Worm (Caenorhabditis elegans) whole organism, L1 larva: ENCODE results near the gene lis-1.

Experiments
- C04F5.9 ChIP-seq: sonication (generic microtip); optimal IDR thresholded peaks from 2 replicates; lab custom pipeline; 2016; ENCODE audit warnings: missing genetic modification characterization, missing compliant biosample characterization
- Y116A8C.19 ChIP-seq: sonication (generic microtip); optimal IDR thresholded peaks from 2 replicates; lab custom pipeline; 2016; ENCODE audit warnings: missing compliant biosample characterization, missing genetic modification characterization, borderline replicate concordance
- aly-2 ChIP-seq: fragments of 150-350 bp; optimal IDR thresholded peaks from 2 replicates; lab custom pipeline; 2014; ENCODE audit warnings: missing biosample characterization, missing genetic modification characterization
- ama-1 ChIP-seq: fragments of 150-350 bp; optimal IDR thresholded peaks from 2 replicates; lab custom pipeline; 2014
- blmp-1 ChIP-seq: fragments of 150-350 bp; optimal IDR thresholded peaks from 2 replicates; lab custom pipeline; 2014; ENCODE audit warnings: missing biosample characterization, missing genetic modification characterization
- ceh-88 ChIP-seq: fragments of 200-800 bp; sonication (Bioruptor generic); IDR thresholded peaks from 2 replicates; pipeline ENCODE4 v1.3.6; 2022; ENCODE audit warnings: missing genetic modification characterization, missing compliant biosample characterization
- ces-1 ChIP-seq: fragments of 150-350 bp; optimal IDR thresholded peaks from 2 replicates; lab custom pipeline; 2014; ENCODE audit warnings: missing biosample characterization, missing genetic modification reagents, missing genetic modification characterization
- dpl-1 ChIP-seq, 3 experiments: fragments of 150-350 bp in 2 of 3; sonication (generic microtip) in 1 of 3; optimal IDR thresholded peaks; 2 replicates each; lab custom pipeline; 2014 to 2017; ENCODE audit warnings: missing biosample characterization in 3 of 3, missing genetic modification characterization in 3 of 3, missing genetic modification reagents in 3 of 3
- efl-1 ChIP-seq, 4 experiments: fragments of 150-350 bp; optimal IDR thresholded peaks in 3 of 4; peaks in 1 of 4; 1 replicate in 1 of 4; 2 replicates in 3 of 4; lab custom pipeline; 2014; ENCODE audit warnings: missing biosample characterization in 2 of 4, missing genetic modification characterization in 2 of 4, missing genetic modification reagents in 2 of 4
- egl-13 ChIP-seq: sonication (generic microtip); optimal IDR thresholded peaks from 2 replicates; lab custom pipeline; 2016; ENCODE audit warnings: missing genotype, missing genetic modification reagents, missing genetic modification characterization, missing compliant biosample characterization
- elt-2 ChIP-seq: sonication (generic microtip); optimal IDR thresholded peaks from 2 replicates; lab custom pipeline; 2016; ENCODE audit warnings: missing genetic modification characterization, mild to moderate bottlenecking, inconsistent platforms, missing compliant biosample characterization, missing genetic modification reagents
- elt-3 ChIP-seq, 6 experiments: fragments of 150-350 bp in 1 of 6; sonication (generic microtip); optimal IDR thresholded peaks; 2 replicates each; lab custom pipeline; 2017 to 2018; ENCODE audit warnings: missing biosample characterization in 6 of 6, missing genetic modification characterization in 6 of 6, inconsistent platforms in 1 of 6
- hlh-17 ChIP-seq: fragments of 200-800 bp; sonication (Bioruptor generic); optimal IDR thresholded peaks from 2 replicates; lab custom pipeline; 2018; ENCODE audit warnings: missing genetic modification characterization, mild to moderate bottlenecking, missing compliant biosample characterization, moderate library complexity, borderline replicate concordance
- hpl-2 ChIP-seq: fragments of 150-350 bp; optimal IDR thresholded peaks from 2 replicates; lab custom pipeline; 2014; ENCODE audit warnings: missing biosample characterization, missing genetic modification reagents, missing genetic modification characterization
- lin-13 ChIP-seq: fragments of 150-350 bp; optimal IDR thresholded peaks from 2 replicates; lab custom pipeline; 2014; ENCODE audit warnings: missing biosample characterization, missing genetic modification reagents, missing genetic modification characterization
- lin-15B ChIP-seq: fragments of 150-350 bp; sonication (generic microtip); optimal IDR thresholded peaks from 3 replicates; lab custom pipeline; 2014; ENCODE audit warnings: missing biosample characterization, missing genetic modification characterization
- lin-39 ChIP-seq: fragments of 150-350 bp; optimal IDR thresholded peaks from 2 replicates; lab custom pipeline; 2014; ENCODE audit warnings: missing biosample characterization, missing genetic modification reagents, missing genetic modification characterization
- mdl-1 ChIP-seq, 2 experiments: fragments of 150-350 bp; optimal IDR thresholded peaks; 2 replicates each; lab custom pipeline; 2014 to 2017; ENCODE audit warnings: missing biosample characterization in 2 of 2, missing genetic modification characterization in 2 of 2, inconsistent platforms in 1 of 2
- mef-2 ChIP-seq: fragments of 150-350 bp; optimal IDR thresholded peaks from 2 replicates; lab custom pipeline; 2014; ENCODE audit warnings: missing biosample characterization, missing genetic modification characterization
- mep-1 ChIP-seq: fragments of 150-350 bp; optimal IDR thresholded peaks from 2 replicates; lab custom pipeline; 2014; ENCODE audit warnings: missing biosample characterization, missing genetic modification characterization
- nhr-11 ChIP-seq: fragments of 150-350 bp; optimal IDR thresholded peaks from 2 replicates; lab custom pipeline; 2014; ENCODE audit warnings: missing biosample characterization, missing genetic modification characterization
- nhr-12 ChIP-seq: sonication (generic microtip); optimal IDR thresholded peaks from 2 replicates; lab custom pipeline; 2017; ENCODE audit warnings: missing biosample characterization, missing genetic modification characterization
- nhr-19 ChIP-seq: fragments of 200-800 bp; sonication (Bioruptor generic); conservative IDR thresholded peaks from 2 replicates; pipeline ENCODE4 v1.3.6; 2022; ENCODE audit warnings: missing genetic modification characterization, missing compliant biosample characterization
- nhr-237 ChIP-seq: fragments of 150-350 bp; optimal IDR thresholded peaks from 2 replicates; lab custom pipeline; 2014; ENCODE audit warnings: missing biosample characterization, missing genetic modification characterization
- nhr-28 ChIP-seq: fragments of 150-350 bp; optimal IDR thresholded peaks from 2 replicates; lab custom pipeline; 2014; ENCODE audit warnings: missing biosample characterization, missing genetic modification characterization
- nhr-47 ChIP-seq: sonication (generic microtip); optimal IDR thresholded peaks from 2 replicates; lab custom pipeline; 2016; ENCODE audit warnings: mild to moderate bottlenecking, missing genetic modification characterization, moderate library complexity, missing compliant biosample characterization
- nhr-71 ChIP-seq: sonication (generic microtip); optimal IDR thresholded peaks from 2 replicates; lab custom pipeline; 2016; ENCODE audit warnings: mild to moderate bottlenecking, missing genetic modification characterization, moderate library complexity, missing compliant biosample characterization
- nhr-77 ChIP-seq: fragments of 150-350 bp; optimal IDR thresholded peaks from 2 replicates; lab custom pipeline; 2014; ENCODE audit warnings: missing biosample characterization, missing genetic modification characterization
- nhr-84 ChIP-seq: sonication (generic microtip); optimal IDR thresholded peaks from 2 replicates; lab custom pipeline; 2017; ENCODE audit warnings: missing biosample characterization, missing genetic modification characterization
- nhr-85 ChIP-seq: sonication (generic microtip); peaks from one replicate; lab custom pipeline; 2016; ENCODE audit warnings: missing genetic modification characterization, inconsistent platforms, missing compliant biosample characterization
- pag-3 ChIP-seq: sonication (generic microtip); optimal IDR thresholded peaks from 2 replicates; lab custom pipeline; 2017; ENCODE audit warnings: missing genetic modification characterization, mild to moderate bottlenecking, missing compliant biosample characterization, antibody characterized with exemption, borderline replicate concordance; ENCODE audit not compliant: insufficient read depth
- pax-3 ChIP-seq: fragments of 200-800 bp; sonication (Bioruptor generic); optimal IDR thresholded peaks from 2 replicates; lab custom pipeline; 2018; ENCODE audit warnings: mild to moderate bottlenecking, missing genetic modification characterization, moderate library complexity, missing compliant biosample characterization
- rnt-1 ChIP-seq: sonication (generic microtip); optimal IDR thresholded peaks from 2 replicates; lab custom pipeline; 2016; ENCODE audit warnings: mild to moderate bottlenecking, missing genetic modification characterization, moderate library complexity, missing compliant biosample characterization
- sptf-1 ChIP-seq: fragments of 150-350 bp; optimal IDR thresholded peaks from 2 replicates; lab custom pipeline; 2014; ENCODE audit warnings: missing biosample characterization, missing genetic modification characterization
- sup-37 ChIP-seq: fragments of 200-800 bp; sonication (Bioruptor generic); optimal IDR thresholded peaks from 2 replicates; lab custom pipeline; 2018; ENCODE audit warnings: mild to moderate bottlenecking, missing genetic modification characterization, missing compliant biosample characterization
- swsn-7 ChIP-seq: sonication (generic microtip); optimal IDR thresholded peaks from 2 replicates; lab custom pipeline; 2016; ENCODE audit warnings: missing genetic modification characterization, missing compliant biosample characterization
- unc-30 ChIP-seq: sonication (generic microtip); optimal IDR thresholded peaks from 2 replicates; lab custom pipeline; 2017; ENCODE audit warnings: missing biosample characterization, missing genetic modification characterization
- unc-98 ChIP-seq: fragments of 200-800 bp; sonication (Bioruptor generic); IDR thresholded peaks from 2 replicates; pipeline ENCODE4 v1.3.6; 2022; ENCODE audit warnings: missing genetic modification characterization, missing compliant biosample characterization
- vab-15 ChIP-seq: sonication (generic microtip); optimal IDR thresholded peaks from 2 replicates; lab custom pipeline; 2017; ENCODE audit warnings: missing genotype, mild to moderate bottlenecking, missing genetic modification characterization, missing compliant biosample characterization

Gene lis-1

ce11 chrIII:13328911-13329310, 47.6 kb downstream of the lis-1 start:
- TF ChIP-seq lin-15B = no peak
- no peak for TF ChIP-seq efl-1 (optimal IDR thresholded peaks at IDR 0.05; lab: Kevin White, UChicago)
- peak in 1 of 2 experiments; percentile 64 for TF ChIP-seq efl-1 (GFP tag; optimal IDR thresholded peaks at IDR 0.05 in 1 of 2; lab: Kevin White, UChicago)
- no peak for TF ChIP-seq lin-13 (GFP tag; lab: Kevin White, UChicago)
- no peak for TF ChIP-seq ceh-88 (GFP tag; lab: Robert Waterston, UW)
- TF ChIP-seq nhr-85 (tag; lab: Kevin White, UChicago) = peak; percentile 10
- TF ChIP-seq pag-3 = no peak
- no peak for TF ChIP-seq mep-1 (tag; lab: Kevin White, UChicago)
- no peak for TF ChIP-seq unc-30 (tag; lab: Kevin White, UChicago)
- TF ChIP-seq nhr-77 (tag; lab: Kevin White, UChicago) = no peak

DNA sequence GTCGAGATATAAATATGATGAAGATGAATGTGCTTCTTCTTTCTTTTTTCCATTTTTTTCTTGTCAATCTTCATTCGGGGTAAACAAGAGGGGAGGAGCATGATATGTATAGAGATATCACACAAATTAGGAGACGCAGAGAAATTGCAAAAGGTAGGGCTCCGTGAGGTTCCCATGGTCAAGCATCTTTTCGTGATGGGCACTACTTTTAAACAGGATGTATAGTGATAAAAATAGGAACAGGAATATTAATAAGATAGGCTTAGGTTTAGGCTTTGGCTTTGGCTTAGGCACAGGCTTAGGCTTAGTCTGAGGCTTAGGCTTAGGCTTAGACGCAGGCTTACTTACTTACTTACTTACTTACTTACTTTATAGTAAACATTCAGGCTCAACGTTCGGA, 51.8 kb downstream of the lis-1 start, which contains the start of gene F53A2.1:
F53A2.1 (minus strand) TSS at position 101 of the 400 bp plus-strand sequence.
- TF ChIP-seq nhr-237 (tag; lab: Kevin White, UChicago) (no peak), dpl-1 (GFP tag; optimal IDR thresholded peaks at IDR 0.05; lab: Kevin White, UChicago) (no peak), mef-2 (tag; lab: Kevin White, UChicago) (no peak), elt-3 (tag; optimal IDR thresholded peaks at IDR 0.05; lab: Kevin White, UChicago) (no peak), unc-98 (GFP tag; lab: Robert Waterston, UW) (no peak), nhr-84 (no peak), egl-13 (tag; lab: Kevin White, UChicago) (no peak), rnt-1 (no peak), C04F5.9 (tag; lab: Kevin White, UChicago) (no peak), lin-13 (GFP tag; lab: Kevin White, UChicago) (no peak), sup-37 (GFP tag; lab: Kevin White, UChicago) (no peak), Y116A8C.19 (no peak), blmp-1 (tag; lab: Kevin White, UChicago) (no peak), lin-15B (no peak), swsn-7 (tag; lab: Kevin White, UChicago) (no peak), ama-1 (lab: Kevin White, UChicago) (no peak), vab-15 (no peak), ces-1 (GFP tag; lab: Kevin White, UChicago) (no peak), elt-2 (tag; lab: Kevin White, UChicago) (no peak), nhr-47 (tag; lab: Kevin White, UChicago) (no peak)

DNA sequence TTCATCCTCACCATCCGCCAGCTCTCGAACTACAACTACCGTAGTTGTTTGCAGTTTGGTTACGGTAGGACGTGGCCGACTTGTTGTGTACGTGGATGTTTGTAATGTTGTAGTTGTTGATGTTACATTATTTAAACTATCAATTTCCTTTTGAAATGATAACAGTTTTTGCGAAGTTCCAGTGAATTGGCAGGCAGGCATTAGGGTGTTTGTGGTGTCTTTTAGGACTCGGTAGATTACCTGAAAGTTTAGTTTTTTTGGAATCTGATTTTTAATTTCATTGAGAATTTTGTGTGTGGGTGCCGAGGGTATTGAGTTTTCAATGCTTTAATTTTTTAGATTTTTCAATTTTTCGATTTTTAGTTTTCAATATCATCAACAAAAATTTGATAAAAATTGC, 53.9 kb downstream of the lis-1 start, which contains the start of gene F53A2.11:
F53A2.11 (minus strand) TSS at position 101 of the 400 bp plus-strand sequence.
- no peak for TF ChIP-seq lin-39
- TF ChIP-seq aly-2 (tag; lab: Kevin White, UChicago) = no peak
- no peak for TF ChIP-seq blmp-1 (tag; lab: Kevin White, UChicago)
- no peak for TF ChIP-seq mdl-1 (tag; optimal IDR thresholded peaks at IDR 0.05; lab: Kevin White, UChicago)
- TF ChIP-seq hlh-17 = no peak
- no peak for TF ChIP-seq nhr-19 (GFP tag; lab: Robert Waterston, UW)
- no peak for TF ChIP-seq pax-3 (tag; lab: Kevin White, UChicago)
- no peak for TF ChIP-seq nhr-71 (tag; lab: Kevin White, UChicago)
- TF ChIP-seq mef-2 (tag; lab: Kevin White, UChicago) = no peak
- TF ChIP-seq sptf-1 = no peak
- TF ChIP-seq ama-1 (lab: Kevin White, UChicago) = no peak
- no peak for TF ChIP-seq hpl-2 (GFP tag; lab: Kevin White, UChicago)
- TF ChIP-seq nhr-12 (tag; lab: Kevin White, UChicago) = no peak
- no peak for TF ChIP-seq efl-1 (optimal IDR thresholded peaks at IDR 0.05; lab: Kevin White, UChicago)
- no peak for TF ChIP-seq efl-1 (GFP tag; optimal IDR thresholded peaks at IDR 0.05 in 1 of 2; lab: Kevin White, UChicago)
- no peak for TF ChIP-seq C04F5.9 (tag; lab: Kevin White, UChicago)
- no peak for TF ChIP-seq elt-2 (tag; lab: Kevin White, UChicago)
- no peak for TF ChIP-seq nhr-11
- no peak for TF ChIP-seq ceh-88 (GFP tag; lab: Robert Waterston, UW)
- TF ChIP-seq nhr-28 (tag; lab: Kevin White, UChicago) = no peak
